Worm (Caenorhabditis elegans) whole organism, L1 larva: Measurements from ENCODE around the gene cky-1.
A peak's percentile ranks its signal among the peaks of the same experiment; 100 is the strongest.

Experiments
- C04F5.9 ChIP-seq: sonication (generic microtip); optimal IDR thresholded peaks from 2 replicates; lab custom pipeline; 2016; ENCODE audit warnings: missing genetic modification characterization, missing compliant biosample characterization
- C34B4.2 ChIP-seq: sonication (generic microtip); optimal IDR thresholded peaks from 2 replicates; lab custom pipeline; 2017; ENCODE audit warnings: mild to moderate bottlenecking, missing genetic modification characterization, missing compliant biosample characterization
- Y116A8C.19 ChIP-seq: sonication (generic microtip); optimal IDR thresholded peaks from 2 replicates; lab custom pipeline; 2016; ENCODE audit warnings: missing compliant biosample characterization, missing genetic modification characterization, borderline replicate concordance
- aha-1 ChIP-seq: fragments of 150-350 bp; optimal IDR thresholded peaks from 2 replicates; lab custom pipeline; 2014; ENCODE audit warnings: missing biosample characterization, missing genetic modification characterization
- alr-1 ChIP-seq: fragments of 200-800 bp; sonication (Bioruptor generic); optimal IDR thresholded peaks from 2 replicates; lab custom pipeline; 2018; ENCODE audit warnings: borderline replicate concordance, mild to moderate bottlenecking, missing genetic modification characterization, missing compliant biosample characterization
- ama-1 ChIP-seq: fragments of 150-350 bp; optimal IDR thresholded peaks from 2 replicates; lab custom pipeline; 2014
- blmp-1 ChIP-seq: fragments of 150-350 bp; optimal IDR thresholded peaks from 2 replicates; lab custom pipeline; 2014; ENCODE audit warnings: missing biosample characterization, missing genetic modification characterization
- ceh-63 ChIP-seq: fragments of 200-800 bp; sonication (Bioruptor generic); optimal IDR thresholded peaks from 2 replicates; lab custom pipeline; 2018; ENCODE audit warnings: mild to moderate bottlenecking, missing genetic modification characterization, missing compliant biosample characterization
- ceh-82 ChIP-seq, 3 experiments: fragments of 150-350 bp in 1 of 3; sonication (generic microtip) in 2 of 3; optimal IDR thresholded peaks; 2 replicates each; lab custom pipeline; 2014 to 2017; ENCODE audit warnings: missing biosample characterization in 3 of 3, missing genetic modification characterization in 3 of 3
- ceh-88 ChIP-seq: fragments of 200-800 bp; sonication (Bioruptor generic); IDR thresholded peaks from 2 replicates; pipeline ENCODE4 v1.3.6; 2022; ENCODE audit warnings: missing genetic modification characterization, missing compliant biosample characterization
- ceh-90 ChIP-seq: sonication (generic microtip); optimal IDR thresholded peaks from 2 replicates; lab custom pipeline; 2016; ENCODE audit warnings: missing genetic modification characterization, missing compliant biosample characterization
- dpl-1 ChIP-seq, 3 experiments: fragments of 150-350 bp in 2 of 3; sonication (generic microtip) in 1 of 3; optimal IDR thresholded peaks; 2 replicates each; lab custom pipeline; 2014 to 2017; ENCODE audit warnings: missing biosample characterization in 3 of 3, missing genetic modification characterization in 3 of 3, missing genetic modification reagents in 3 of 3
- efl-1 ChIP-seq, 4 experiments: fragments of 150-350 bp; optimal IDR thresholded peaks in 3 of 4; peaks in 1 of 4; 1 replicate in 1 of 4; 2 replicates in 3 of 4; lab custom pipeline; 2014; ENCODE audit warnings: missing biosample characterization in 2 of 4, missing genetic modification characterization in 2 of 4, missing genetic modification reagents in 2 of 4
- elt-3 ChIP-seq, 6 experiments: fragments of 150-350 bp in 1 of 6; sonication (generic microtip); optimal IDR thresholded peaks; 2 replicates each; lab custom pipeline; 2017 to 2018; ENCODE audit warnings: missing biosample characterization in 6 of 6, missing genetic modification characterization in 6 of 6, inconsistent platforms in 1 of 6
- ets-5 ChIP-seq: fragments of 200-800 bp; sonication (Bioruptor generic); IDR thresholded peaks from 2 replicates; pipeline ENCODE4 v1.3.6; 2022; ENCODE audit warnings: missing genetic modification characterization, missing compliant biosample characterization
- fkh-10 ChIP-seq: sonication (generic microtip); optimal IDR thresholded peaks from 2 replicates; lab custom pipeline; 2017; ENCODE audit warnings: missing biosample characterization, missing genetic modification reagents, missing genetic modification characterization
- fkh-4 ChIP-seq: sonication (generic microtip); optimal IDR thresholded peaks from 2 replicates; lab custom pipeline; 2016; ENCODE audit warnings: missing compliant biosample characterization, missing genetic modification characterization, borderline replicate concordance
- fkh-8 ChIP-seq: sonication (generic microtip); optimal IDR thresholded peaks from 2 replicates; lab custom pipeline; 2016; ENCODE audit warnings: mild to moderate bottlenecking, missing genetic modification characterization, missing compliant biosample characterization
- fos-1 ChIP-seq: fragments of 150-350 bp; optimal IDR thresholded peaks from 2 replicates; lab custom pipeline; 2014; ENCODE audit warnings: missing biosample characterization, missing genetic modification characterization
- grh-1 ChIP-seq: fragments of 200-800 bp; sonication (Bioruptor generic); IDR thresholded peaks from 2 replicates; pipeline ENCODE4 v1.3.6; 2022; ENCODE audit warnings: missing genetic modification reagents, missing genetic modification characterization, missing compliant biosample characterization
- hpl-2 ChIP-seq: fragments of 150-350 bp; optimal IDR thresholded peaks from 2 replicates; lab custom pipeline; 2014; ENCODE audit warnings: missing biosample characterization, missing genetic modification reagents, missing genetic modification characterization
- irx-1 ChIP-seq: sonication (generic microtip); optimal IDR thresholded peaks from 2 replicates; lab custom pipeline; 2016; ENCODE audit warnings: missing genetic modification characterization, missing compliant biosample characterization
- isw-1 ChIP-seq: fragments of 200-800 bp; sonication (Bioruptor generic); IDR thresholded peaks from 2 replicates; pipeline ENCODE4 v1.3.6; 2022; ENCODE audit warnings: missing genetic modification characterization, missing compliant biosample characterization
- jun-1 ChIP-seq: fragments of 150-350 bp; optimal IDR thresholded peaks from 2 replicates; lab custom pipeline; 2014; ENCODE audit warnings: missing biosample characterization, missing genetic modification reagents, missing genetic modification characterization
- lin-13 ChIP-seq: fragments of 150-350 bp; optimal IDR thresholded peaks from 2 replicates; lab custom pipeline; 2014; ENCODE audit warnings: missing biosample characterization, missing genetic modification reagents, missing genetic modification characterization
- lin-14 ChIP-seq: fragments of 200-800 bp; sonication (Bioruptor generic); optimal IDR thresholded peaks from 2 replicates; lab custom pipeline; 2018; ENCODE audit warnings: mild to moderate bottlenecking, missing genetic modification characterization, moderate library complexity, missing compliant biosample characterization
- lin-15B ChIP-seq: fragments of 150-350 bp; sonication (generic microtip); optimal IDR thresholded peaks from 3 replicates; lab custom pipeline; 2014; ENCODE audit warnings: missing biosample characterization, missing genetic modification characterization
- lin-35 ChIP-seq, 2 experiments: fragments of 150-350 bp; optimal IDR thresholded peaks; 2 replicates each; lab custom pipeline; 2014; ENCODE audit warnings: missing biosample characterization in 2 of 2, missing genetic modification characterization in 2 of 2, missing genetic modification reagents in 2 of 2
- lin-39 ChIP-seq: fragments of 150-350 bp; optimal IDR thresholded peaks from 2 replicates; lab custom pipeline; 2014; ENCODE audit warnings: missing biosample characterization, missing genetic modification reagents, missing genetic modification characterization
- lir-3 ChIP-seq: sonication (generic microtip); optimal IDR thresholded peaks from 2 replicates; lab custom pipeline; 2016; ENCODE audit warnings: mild to moderate bottlenecking, missing genetic modification characterization, moderate library complexity, missing compliant biosample characterization; ENCODE audit not compliant: poor library complexity
- mab-9 ChIP-seq: fragments of 200-800 bp; sonication (Bioruptor generic); IDR thresholded peaks from 2 replicates; pipeline ENCODE4 v1.3.6; 2022; ENCODE audit warnings: missing genetic modification reagents, missing genetic modification characterization, missing compliant biosample characterization
- nhr-11 ChIP-seq: fragments of 150-350 bp; optimal IDR thresholded peaks from 2 replicates; lab custom pipeline; 2014; ENCODE audit warnings: missing biosample characterization, missing genetic modification characterization
- nhr-12 ChIP-seq: sonication (generic microtip); optimal IDR thresholded peaks from 2 replicates; lab custom pipeline; 2017; ENCODE audit warnings: missing biosample characterization, missing genetic modification characterization
- nhr-20 ChIP-seq: sonication (generic microtip); optimal IDR thresholded peaks from 2 replicates; lab custom pipeline; 2016; ENCODE audit warnings: mild to moderate bottlenecking, missing genetic modification characterization, missing compliant biosample characterization
- nhr-237 ChIP-seq: fragments of 150-350 bp; optimal IDR thresholded peaks from 2 replicates; lab custom pipeline; 2014; ENCODE audit warnings: missing biosample characterization, missing genetic modification characterization
- nhr-47 ChIP-seq: sonication (generic microtip); optimal IDR thresholded peaks from 2 replicates; lab custom pipeline; 2016; ENCODE audit warnings: mild to moderate bottlenecking, missing genetic modification characterization, moderate library complexity, missing compliant biosample characterization
- nhr-71 ChIP-seq: sonication (generic microtip); optimal IDR thresholded peaks from 2 replicates; lab custom pipeline; 2016; ENCODE audit warnings: mild to moderate bottlenecking, missing genetic modification characterization, moderate library complexity, missing compliant biosample characterization
- nhr-76 ChIP-seq: sonication (generic microtip); optimal IDR thresholded peaks from 2 replicates; lab custom pipeline; 2017; ENCODE audit warnings: missing biosample characterization, missing genetic modification characterization
- nhr-77 ChIP-seq: fragments of 150-350 bp; optimal IDR thresholded peaks from 2 replicates; lab custom pipeline; 2014; ENCODE audit warnings: missing biosample characterization, missing genetic modification characterization
- nhr-84 ChIP-seq: sonication (generic microtip); optimal IDR thresholded peaks from 2 replicates; lab custom pipeline; 2017; ENCODE audit warnings: missing biosample characterization, missing genetic modification characterization
- nhr-90 ChIP-seq: sonication (generic microtip); optimal IDR thresholded peaks from 2 replicates; lab custom pipeline; 2016; ENCODE audit warnings: mild to moderate bottlenecking, missing genetic modification characterization, missing compliant biosample characterization; ENCODE audit not compliant: poor library complexity
- pag-3 ChIP-seq: sonication (generic microtip); optimal IDR thresholded peaks from 2 replicates; lab custom pipeline; 2017; ENCODE audit warnings: missing genetic modification characterization, mild to moderate bottlenecking, missing compliant biosample characterization, antibody characterized with exemption, borderline replicate concordance; ENCODE audit not compliant: insufficient read depth
- pqm-1 ChIP-seq: sonication (generic microtip); optimal IDR thresholded peaks from 3 replicates; lab custom pipeline; 2017; ENCODE audit warnings: missing biosample characterization, missing genetic modification characterization
- snpc-4 ChIP-seq: fragments of 150-350 bp; optimal IDR thresholded peaks from 2 replicates; lab custom pipeline; 2014; ENCODE audit warnings: missing biosample characterization, missing genetic modification characterization
- sptf-1 ChIP-seq: fragments of 150-350 bp; optimal IDR thresholded peaks from 2 replicates; lab custom pipeline; 2014; ENCODE audit warnings: missing biosample characterization, missing genetic modification characterization
- tlp-1 ChIP-seq: fragments of 150-350 bp; optimal IDR thresholded peaks from 2 replicates; lab custom pipeline; 2014; ENCODE audit warnings: missing biosample characterization, missing genetic modification characterization
- unc-30 ChIP-seq: sonication (generic microtip); optimal IDR thresholded peaks from 2 replicates; lab custom pipeline; 2017; ENCODE audit warnings: missing biosample characterization, missing genetic modification characterization
- unc-62 ChIP-seq: fragments of 150-350 bp; optimal IDR thresholded peaks from 2 replicates; lab custom pipeline; 2014; ENCODE audit warnings: missing biosample characterization, missing genetic modification reagents, missing genetic modification characterization
- unc-86 ChIP-seq: sonication (generic microtip); optimal IDR thresholded peaks from 2 replicates; lab custom pipeline; 2016; ENCODE audit warnings: missing genetic modification characterization, missing compliant biosample characterization
- unc-98 ChIP-seq: fragments of 200-800 bp; sonication (Bioruptor generic); IDR thresholded peaks from 2 replicates; pipeline ENCODE4 v1.3.6; 2022; ENCODE audit warnings: missing genetic modification characterization, missing compliant biosample characterization
- vab-15 ChIP-seq: sonication (generic microtip); optimal IDR thresholded peaks from 2 replicates; lab custom pipeline; 2017; ENCODE audit warnings: missing genotype, mild to moderate bottlenecking, missing genetic modification characterization, missing compliant biosample characterization
- zip-4 ChIP-seq: fragments of 200-800 bp; sonication (Bioruptor generic); optimal IDR thresholded peaks from 2 replicates; lab custom pipeline; 2018; ENCODE audit warnings: mild to moderate bottlenecking, missing genetic modification characterization, moderate library complexity, missing compliant biosample characterization
- ztf-11 ChIP-seq, 2 experiments: sonication (generic microtip); optimal IDR thresholded peaks; 2 replicates each; lab custom pipeline; 2016 to 2017; ENCODE audit warnings: missing genetic modification characterization in 2 of 2, missing biosample characterization in 1 of 2, missing compliant biosample characterization in 1 of 2

Gene cky-1

DNA sequence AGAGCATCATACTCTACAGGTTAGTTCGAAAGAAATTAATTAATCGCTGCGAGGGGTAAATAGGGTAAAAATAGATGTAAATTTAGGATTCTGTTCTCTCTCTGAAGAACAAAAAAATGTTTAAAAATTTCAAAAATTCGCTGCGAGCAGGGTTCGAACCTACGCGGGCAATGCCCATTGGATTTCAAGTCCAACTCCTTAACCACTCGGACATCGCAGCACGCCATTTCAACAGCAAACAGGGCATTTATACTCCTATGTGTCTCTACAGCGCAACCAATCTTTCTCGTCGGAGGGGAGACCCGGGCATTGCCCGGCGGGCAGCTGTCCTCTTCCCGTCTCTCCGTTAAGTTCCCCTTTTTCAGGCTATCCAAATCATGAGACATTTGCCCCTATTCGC is 43.7 kb downstream of the cky-1 start (continued):
- TF ChIP-seq unc-98 (GFP tag; lab: Robert Waterston, UW) (no peak), mab-9 (GFP tag; lab: Robert Waterston, UW) (no peak), nhr-76 (tag; lab: Kevin White, UChicago) (no peak), lin-15B (tag; lab: Kevin White, UChicago) (no peak), ceh-82 (tag; optimal IDR thresholded peaks at IDR 0.05; lab: Kevin White, UChicago) (peak in 1 of 3 experiments; percentile 48), nhr-237 (tag; lab: Kevin White, UChicago) (no peak), pqm-1 (no peak), lin-14 (GFP tag; lab: Kevin White, UChicago) (peak; percentile 38), ets-5 (no peak), ceh-90 (tag; lab: Kevin White, UChicago) (no peak), nhr-20 (peak; percentile 49), nhr-11 (tag; lab: Kevin White, UChicago) (no peak), aha-1 (tag; lab: Kevin White, UChicago) (no peak), fkh-4 (tag; lab: Kevin White, UChicago) (no peak), pag-3 (tag; lab: Kevin White, UChicago) (no peak), nhr-47 (tag; lab: Kevin White, UChicago) (peak; percentile 61), zip-4 (GFP tag; lab: Kevin White, UChicago) (no peak), unc-62 (GFP tag; lab: Kevin White, UChicago) (no peak), hpl-2 (GFP tag; lab: Kevin White, UChicago) (no peak), nhr-84 (tag; lab: Kevin White, UChicago) (no peak), lin-35 (GFP tag; optimal IDR thresholded peaks at IDR 0.05; lab: Kevin White, UChicago) (peak; percentile 20 to 66), unc-30 (no peak), lir-3 (peak; percentile 9), alr-1 (no peak), irx-1 (tag; lab: Kevin White, UChicago) (no peak), vab-15 (tag; lab: Kevin White, UChicago) (peak; percentile 38), jun-1 (no peak), efl-1 (optimal IDR thresholded peaks at IDR 0.05; lab: Kevin White, UChicago) (peak; percentile 35 to 51), efl-1 (GFP tag; optimal IDR thresholded peaks at IDR 0.05 in 1 of 2; lab: Kevin White, UChicago) (peak; percentile 41 to 93), elt-3 (tag; optimal IDR thresholded peaks at IDR 0.05; lab: Kevin White, UChicago) (peak in 1 of 6 experiments; percentile 23), nhr-71 (tag; lab: Kevin White, UChicago) (peak; percentile 49), C34B4.2 (tag; lab: Kevin White, UChicago) (no peak), grh-1 (no peak), lin-13 (GFP tag; lab: Kevin White, UChicago) (no peak), isw-1 (GFP tag; lab: Robert Waterston, UW) (no peak), snpc-4 (tag; lab: Kevin White, UChicago) (no peak), lin-39 (tag; lab: Kevin White, UChicago) (no peak), nhr-77 (tag; lab: Kevin White, UChicago) (peak; percentile 21), ceh-88 (GFP tag; lab: Robert Waterston, UW) (no peak), ceh-63 (GFP tag; lab: Kevin White, UChicago) (no peak), unc-86 (tag; lab: Kevin White, UChicago) (no peak), nhr-12 (tag; lab: Kevin White, UChicago) (no peak), fos-1 (tag; lab: Kevin White, UChicago) (no peak), Y116A8C.19 (tag; lab: Kevin White, UChicago) (no peak), fkh-10 (no peak), dpl-1 (GFP tag; optimal IDR thresholded peaks at IDR 0.05; lab: Kevin White, UChicago) (peak; percentile 3 to 44 (median 43)), nhr-90 (tag; lab: Kevin White, UChicago) (peak; percentile 42), sptf-1 (tag; lab: Kevin White, UChicago) (no peak), ztf-11 (tag; optimal IDR thresholded peaks at IDR 0.05; lab: Kevin White, UChicago) (peak in 1 of 2 experiments; percentile 8), fkh-8 (tag; lab: Kevin White, UChicago) (peak; percentile 30), blmp-1 (tag; lab: Kevin White, UChicago) (no peak), tlp-1 (tag; lab: Kevin White, UChicago) (no peak), ama-1 (no peak), C04F5.9 (tag; lab: Kevin White, UChicago) (no peak)
